Worm (Caenorhabditis elegans): ENCODE measurements around the gene K12H6.5.

ce11 chrII:2781355-2781754 is 44.6 kb downstream of the K12H6.5 start, which contains the start of gene F08D12.2:
- TF ChIP-seq tbx-11 (GFP tag; IDR thresholded peaks at IDR 0.05): no peak
- TF ChIP-seq sea-1 (GFP tag; conservative IDR thresholded peaks at IDR 0.05): no peak
- no peak for TF ChIP-seq ama-1 (optimal IDR thresholded peaks at IDR 0.05)
- TF ChIP-seq hmg-4 (GFP tag; optimal IDR thresholded peaks at IDR 0.05): no peak
- no peak for TF ChIP-seq aly-1 (tag; optimal IDR thresholded peaks at IDR 0.05)
